Fruit fly (Drosophila melanogaster): ENCODE measurements around the gene CG7824.

- no peak for TF ChIP-seq CG4318 (GFP tag; optimal IDR thresholded peaks at IDR 0.05)
- TF ChIP-seq cyc (GFP tag; optimal IDR thresholded peaks at IDR 0.05): no peak
Measured at dm6 chr3R:29837771-29838170, 21.0 kb downstream of the CG7824 start.
